Worm (Caenorhabditis elegans): Measurements from ENCODE around the gene moa-2.
A peak's percentile ranks its signal among the peaks of the same experiment; 100 is the strongest.

Gene moa-2

DNA sequence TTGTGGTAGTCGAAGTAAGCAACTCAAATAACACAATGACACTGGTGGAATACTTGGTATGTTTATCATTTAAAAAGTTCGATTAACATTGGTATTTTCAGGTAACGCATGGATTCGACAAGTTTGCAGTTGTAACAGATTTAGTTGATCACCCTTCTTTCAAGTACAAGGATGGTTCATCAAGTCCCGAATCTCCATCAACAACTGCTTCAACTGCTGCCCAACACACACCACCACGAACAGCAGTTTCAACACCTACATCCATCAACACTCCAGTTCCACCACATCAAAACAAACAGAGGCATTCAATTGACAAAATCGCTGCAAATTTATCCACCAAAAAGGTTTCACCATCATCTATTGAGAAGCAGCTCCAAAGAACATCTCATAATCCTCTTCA is 16.3 kb downstream of the moa-2 start:
- TF ChIP-seq ets-7 (tag; optimal IDR thresholded peaks at IDR 0.05) (no peak), pes-1 (GFP tag; IDR thresholded peaks at IDR 0.05) (no peak), ceh-13 (GFP tag; optimal IDR thresholded peaks at IDR 0.05) (no peak), hnd-1 (tag; optimal IDR thresholded peaks at IDR 0.05) (no peak), hmbx-1 (tag; optimal IDR thresholded peaks at IDR 0.05) (no peak), F13C5.2 (tag; optimal IDR thresholded peaks at IDR 0.05) (no peak), sea-1 (GFP tag; conservative IDR thresholded peaks at IDR 0.05) (no peak), aly-1 (tag; optimal IDR thresholded peaks at IDR 0.05) (no peak), ama-1 (optimal IDR thresholded peaks at IDR 0.05) (no peak), flt-1 (GFP tag; IDR thresholded peaks at IDR 0.05) (no peak), tbx-37 (GFP tag; conservative IDR thresholded peaks at IDR 0.05) (no peak), hmg-4 (GFP tag; optimal IDR thresholded peaks at IDR 0.05) (no peak), ceh-36 (tag; optimal IDR thresholded peaks at IDR 0.05) (no peak), tra-4 (tag; optimal IDR thresholded peaks at IDR 0.05) (no peak), B0310.2 (tag; optimal IDR thresholded peaks at IDR 0.05) (no peak), tbx-11 (GFP tag; IDR thresholded peaks at IDR 0.05) (no peak), scrt-1 (GFP tag; IDR thresholded peaks at IDR 0.05) (no peak)

DNA sequence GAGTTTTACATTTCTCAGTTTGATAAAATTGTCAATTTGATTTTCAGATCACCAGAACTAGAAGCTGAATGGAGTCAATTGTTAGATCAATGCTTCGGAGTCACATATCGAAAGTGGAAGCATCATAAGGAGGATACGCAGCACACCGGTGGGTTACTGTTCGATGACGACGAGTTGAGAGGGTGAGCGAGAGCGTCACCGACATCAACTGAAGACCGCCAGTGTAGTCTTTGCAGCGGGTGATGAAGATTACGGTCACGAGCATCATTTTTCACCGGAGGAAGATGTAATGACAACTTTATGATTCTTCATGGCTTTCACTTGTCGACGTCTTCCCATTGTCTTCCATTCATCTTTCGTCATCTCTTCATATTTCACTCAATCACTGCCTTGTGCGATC is 16.9 kb downstream of the moa-2 start, which contains the start of gene lin-26:
lin-26 (plus strand) TSS at position 301 of the 400 bp plus-strand sequence.
- no peak for TF ChIP-seq tbx-37 (GFP tag; conservative IDR thresholded peaks at IDR 0.05)
- TF ChIP-seq pes-1 (GFP tag; IDR thresholded peaks at IDR 0.05) = no peak
- TF ChIP-seq sea-1 (GFP tag; conservative IDR thresholded peaks at IDR 0.05) = no peak
- TF ChIP-seq hmbx-1 (tag; optimal IDR thresholded peaks at IDR 0.05) = no peak
- TF ChIP-seq flt-1 (GFP tag; IDR thresholded peaks at IDR 0.05) = no peak

DNA sequence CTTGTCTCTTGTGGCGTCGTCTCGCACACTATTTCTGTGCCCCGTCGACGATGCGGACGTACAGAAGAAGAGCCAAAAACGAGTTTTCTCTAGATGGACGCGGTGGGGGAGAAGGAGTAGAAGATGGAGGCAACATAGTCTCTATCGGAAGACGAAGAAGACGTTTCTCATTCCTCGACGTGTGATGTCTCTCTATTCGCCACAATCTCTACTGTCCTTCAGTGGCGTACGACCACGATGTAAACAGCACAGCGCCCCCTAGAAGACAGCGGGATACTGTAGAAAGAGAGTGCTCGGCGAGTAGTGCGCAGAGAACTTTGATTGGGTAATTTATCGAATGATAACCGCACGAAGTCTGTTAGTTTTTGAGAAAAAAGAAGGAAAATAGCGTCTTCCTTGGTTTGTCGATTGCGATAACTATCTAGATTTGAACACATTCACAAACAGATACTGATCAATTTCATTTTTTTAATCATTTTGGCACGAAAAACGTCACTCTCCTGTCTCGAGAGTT is 19.3 kb downstream of the moa-2 start:
- no peak for TF ChIP-seq ceh-13 (GFP tag; optimal IDR thresholded peaks at IDR 0.05)
- no peak for TF ChIP-seq tbx-11 (GFP tag; IDR thresholded peaks at IDR 0.05)
- no peak for TF ChIP-seq tbx-37 (GFP tag; conservative IDR thresholded peaks at IDR 0.05)
- no peak for TF ChIP-seq ama-1 (optimal IDR thresholded peaks at IDR 0.05)
- TF ChIP-seq hmbx-1 (tag; optimal IDR thresholded peaks at IDR 0.05) = no peak
- TF ChIP-seq ceh-36 (tag; optimal IDR thresholded peaks at IDR 0.05) = no peak
- no peak for TF ChIP-seq B0310.2 (tag; optimal IDR thresholded peaks at IDR 0.05)
- TF ChIP-seq pes-1 (GFP tag; IDR thresholded peaks at IDR 0.05) = no peak
- no peak for TF ChIP-seq flt-1 (GFP tag; IDR thresholded peaks at IDR 0.05)
- no peak for TF ChIP-seq aly-1 (tag; optimal IDR thresholded peaks at IDR 0.05)
- no peak for TF ChIP-seq hmg-4 (GFP tag; optimal IDR thresholded peaks at IDR 0.05)
- TF ChIP-seq ets-7 (tag; optimal IDR thresholded peaks at IDR 0.05) = no peak
- no peak for TF ChIP-seq F13C5.2 (tag; optimal IDR thresholded peaks at IDR 0.05)

DNA sequence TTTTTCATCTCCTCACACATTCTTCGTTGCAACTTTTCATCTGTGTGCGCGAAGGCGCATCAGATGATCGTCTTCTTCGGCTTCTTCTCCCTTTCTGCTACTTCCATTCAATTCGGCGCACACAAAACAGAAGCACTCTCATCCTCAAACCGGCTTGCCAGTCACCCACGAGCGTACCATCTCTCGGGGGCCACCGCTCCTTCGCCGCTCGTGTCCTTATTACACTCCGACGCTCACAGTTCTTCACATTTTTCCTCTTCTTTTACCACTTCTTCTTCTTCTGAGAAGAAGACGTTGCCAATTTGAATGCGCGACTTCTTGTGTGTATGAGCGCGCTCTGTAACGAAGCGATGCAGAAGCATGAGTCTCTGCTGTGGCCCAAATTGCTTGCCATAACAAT is 20.3 kb downstream of the moa-2 start:
- TF ChIP-seq aly-1 (tag; optimal IDR thresholded peaks at IDR 0.05) = no peak
- TF ChIP-seq ets-7 (tag; optimal IDR thresholded peaks at IDR 0.05) = no peak
- TF ChIP-seq hmg-4 (GFP tag; optimal IDR thresholded peaks at IDR 0.05) = peak; percentile 23

DNA sequence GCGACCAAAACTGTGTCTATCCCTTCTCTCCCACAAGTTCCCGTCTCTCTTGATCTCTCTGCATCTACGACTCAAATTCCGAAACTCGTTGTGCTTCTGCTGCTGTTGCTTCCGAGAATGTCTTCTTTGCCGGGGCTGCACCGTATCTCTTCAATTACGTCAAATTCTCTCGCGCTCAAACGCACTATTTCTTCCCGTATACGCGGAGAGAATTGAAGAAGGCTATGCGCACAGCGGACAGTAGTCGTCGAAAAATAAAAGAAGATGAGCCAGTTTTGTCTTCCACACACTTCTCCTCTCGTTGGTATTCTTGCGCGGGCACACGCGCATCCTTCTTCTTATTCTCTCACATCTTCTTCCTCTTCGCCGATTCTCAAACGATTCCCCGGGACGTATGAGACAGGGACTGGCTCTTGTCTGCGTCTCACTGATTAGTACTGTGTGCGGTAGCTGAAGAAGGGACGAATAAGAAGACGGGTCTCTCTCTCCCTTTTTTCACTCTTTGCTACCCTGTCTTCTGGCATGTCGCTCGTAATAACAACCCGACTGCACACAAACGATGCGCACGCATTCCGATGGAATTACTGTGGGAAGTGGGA is 22.4 kb downstream of the moa-2 start:
- TF ChIP-seq F13C5.2 (tag; optimal IDR thresholded peaks at IDR 0.05) (peak; percentile 2), hmbx-1 (tag; optimal IDR thresholded peaks at IDR 0.05) (no peak), hmg-4 (GFP tag; optimal IDR thresholded peaks at IDR 0.05) (peak; percentile 45), scrt-1 (GFP tag; IDR thresholded peaks at IDR 0.05) (no peak), aly-1 (tag; optimal IDR thresholded peaks at IDR 0.05) (peak; percentile 40), sea-1 (GFP tag; conservative IDR thresholded peaks at IDR 0.05) (no peak), hnd-1 (tag; optimal IDR thresholded peaks at IDR 0.05) (no peak), tbx-11 (GFP tag; IDR thresholded peaks at IDR 0.05) (0 out of 2 replicates have a peak, but pooled peaks have one; percentile 37)

DNA sequence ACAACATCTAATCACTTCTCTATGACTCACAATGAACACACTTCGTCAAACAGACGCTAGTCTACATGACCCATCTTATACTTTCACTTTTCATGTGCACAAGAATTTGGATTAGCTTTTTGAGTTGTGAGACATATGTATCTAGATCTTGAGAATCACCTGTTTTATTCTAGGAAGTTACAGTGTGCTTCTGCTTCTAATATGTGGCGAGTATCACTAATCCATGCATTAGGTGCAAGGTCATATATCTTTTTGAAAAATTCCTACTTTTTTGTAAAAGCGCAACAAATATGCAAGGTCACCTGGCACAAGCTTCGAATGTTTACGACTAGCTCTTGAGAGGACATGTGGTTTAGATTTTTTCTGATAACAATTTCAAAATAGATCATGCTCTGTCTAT is 23.1 kb downstream of the moa-2 start:
- TF ChIP-seq tra-4 (tag; optimal IDR thresholded peaks at IDR 0.05) (no peak), hnd-1 (tag; optimal IDR thresholded peaks at IDR 0.05) (no peak), pes-1 (GFP tag; IDR thresholded peaks at IDR 0.05) (no peak), hmbx-1 (tag; optimal IDR thresholded peaks at IDR 0.05) (no peak), tbx-11 (GFP tag; IDR thresholded peaks at IDR 0.05) (no peak), ceh-36 (tag; optimal IDR thresholded peaks at IDR 0.05) (no peak), ama-1 (optimal IDR thresholded peaks at IDR 0.05) (no peak), hmg-4 (GFP tag; optimal IDR thresholded peaks at IDR 0.05) (no peak), tbx-37 (GFP tag; conservative IDR thresholded peaks at IDR 0.05) (no peak), sea-1 (GFP tag; conservative IDR thresholded peaks at IDR 0.05) (no peak), aly-1 (tag; optimal IDR thresholded peaks at IDR 0.05) (no peak), ceh-13 (GFP tag; optimal IDR thresholded peaks at IDR 0.05) (no peak), scrt-1 (GFP tag; IDR thresholded peaks at IDR 0.05) (no peak)

DNA sequence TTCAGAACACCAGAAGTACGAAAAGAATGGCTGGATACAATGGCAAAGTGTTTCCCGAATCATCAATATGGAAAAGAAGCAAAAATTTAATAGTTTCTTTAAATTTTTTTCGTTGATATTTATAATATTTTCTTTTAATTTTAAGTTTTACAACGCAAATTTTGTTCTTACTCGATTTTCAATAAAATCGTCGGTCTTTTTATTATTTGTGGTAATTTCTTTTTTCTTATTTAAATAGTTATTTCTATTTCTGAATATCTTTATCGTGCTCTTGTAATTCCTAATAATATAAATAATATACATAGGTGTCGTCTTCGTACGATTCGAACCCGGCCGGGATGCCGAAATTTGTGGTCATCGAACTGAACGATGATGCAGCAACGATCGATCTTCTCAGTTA is 27.1 kb downstream of the moa-2 start, which contains the start of gene lir-1:
lir-1 (plus strand) TSS at position 301 of the 400 bp plus-strand sequence.
- TF ChIP-seq tbx-11 (GFP tag; IDR thresholded peaks at IDR 0.05) (no peak), ceh-36 (tag; optimal IDR thresholded peaks at IDR 0.05) (no peak), flt-1 (GFP tag; IDR thresholded peaks at IDR 0.05) (no peak), aly-1 (tag; optimal IDR thresholded peaks at IDR 0.05) (no peak), pes-1 (GFP tag; IDR thresholded peaks at IDR 0.05) (no peak), sea-1 (GFP tag; conservative IDR thresholded peaks at IDR 0.05) (no peak), tra-4 (tag; optimal IDR thresholded peaks at IDR 0.05) (no peak), tbx-37 (GFP tag; conservative IDR thresholded peaks at IDR 0.05) (no peak), ceh-13 (GFP tag; optimal IDR thresholded peaks at IDR 0.05) (no peak), F13C5.2 (tag; optimal IDR thresholded peaks at IDR 0.05) (no peak), hnd-1 (tag; optimal IDR thresholded peaks at IDR 0.05) (no peak), ama-1 (optimal IDR thresholded peaks at IDR 0.05) (no peak), B0310.2 (tag; optimal IDR thresholded peaks at IDR 0.05) (no peak), hmg-4 (GFP tag; optimal IDR thresholded peaks at IDR 0.05) (no peak), hmbx-1 (tag; optimal IDR thresholded peaks at IDR 0.05) (no peak), ets-7 (tag; optimal IDR thresholded peaks at IDR 0.05) (no peak), scrt-1 (GFP tag; IDR thresholded peaks at IDR 0.05) (no peak)

Measured in whole organism, early embryonic.